Worm (Caenorhabditis elegans): ENCODE results near the gene B0280.17.

Gene B0280.17

DNA sequence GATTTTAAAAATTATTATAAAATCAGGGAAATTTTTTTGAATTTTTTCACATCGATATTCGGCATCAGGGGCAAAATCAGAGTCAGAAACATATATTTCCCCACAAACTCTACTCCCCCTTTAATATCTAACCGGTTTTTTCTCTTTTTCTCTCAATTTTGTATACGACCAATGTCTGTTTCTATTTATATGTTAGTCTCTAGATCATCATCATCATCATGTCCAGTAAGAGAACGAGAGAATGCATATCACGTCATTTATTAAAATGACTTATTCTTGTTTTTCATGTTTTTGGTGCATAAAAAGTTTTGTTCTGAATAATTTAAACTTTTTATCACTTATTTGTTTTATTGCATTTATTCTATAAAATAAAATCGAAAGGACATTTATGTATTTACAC, 16.7 kb upstream of the B0280.17 start:
- no peak for TF ChIP-seq nhr-232 (tag; optimal IDR thresholded peaks at IDR 0.05)
- no peak for TF ChIP-seq ttx-3 (tag; optimal IDR thresholded peaks at IDR 0.05)
- TF ChIP-seq ceh-45 (GFP tag; IDR thresholded peaks at IDR 0.05), result no peak
- no peak for TF ChIP-seq pha-2 (tag; optimal IDR thresholded peaks at IDR 0.05)
- no peak for TF ChIP-seq C38D4.7 (GFP tag; optimal IDR thresholded peaks at IDR 0.05)

DNA sequence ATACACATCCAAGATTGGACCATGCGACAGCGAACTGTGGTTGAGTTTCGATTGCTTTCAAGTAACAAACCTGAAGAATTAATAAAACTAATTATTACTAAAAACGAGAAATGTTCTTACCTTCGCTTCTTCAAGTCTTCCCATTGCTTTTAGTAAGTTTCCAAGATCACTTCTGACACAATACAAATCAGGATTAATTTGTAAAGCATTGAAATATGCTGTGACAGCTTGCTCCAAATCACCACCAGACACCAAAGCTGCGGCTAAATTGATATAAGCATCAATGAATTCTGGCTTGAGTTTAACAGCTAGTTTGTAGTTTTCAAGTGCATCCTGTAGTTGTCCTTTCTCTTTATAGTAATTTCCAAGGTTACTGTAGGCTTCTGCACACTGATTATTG, 14.2 kb upstream of the B0280.17 start:
- TF ChIP-seq unc-42 (tag; optimal IDR thresholded peaks at IDR 0.05) (no peak), ceh-22 (tag; optimal IDR thresholded peaks at IDR 0.05) (no peak), ets-4 (tag; optimal IDR thresholded peaks at IDR 0.05) (no peak), gmeb-2 (tag; optimal IDR thresholded peaks at IDR 0.05) (no peak), elt-2 (tag; optimal IDR thresholded peaks at IDR 0.05) (no peak), eyg-1 (tag; optimal IDR thresholded peaks at IDR 0.05) (no peak), rnt-1 (tag; optimal IDR thresholded peaks at IDR 0.05) (no peak), pat-9 (tag; optimal IDR thresholded peaks at IDR 0.05) (no peak), ceh-14 (tag; optimal IDR thresholded peaks at IDR 0.05) (no peak), sox-4 (tag; optimal IDR thresholded peaks at IDR 0.05) (no peak), ref-2 (tag; optimal IDR thresholded peaks at IDR 0.05) (no peak), tbx-7 (tag; optimal IDR thresholded peaks at IDR 0.05) (no peak), tbx-2 (tag; optimal IDR thresholded peaks at IDR 0.05) (no peak), lin-11 (tag; optimal IDR thresholded peaks at IDR 0.05) (no peak), fax-1 (tag; optimal IDR thresholded peaks at IDR 0.05) (no peak), C08G9.2 (tag; optimal IDR thresholded peaks at IDR 0.05) (no peak), lim-6 (tag; optimal IDR thresholded peaks at IDR 0.05) (no peak), nhr-232 (tag; optimal IDR thresholded peaks at IDR 0.05) (no peak)

- TF ChIP-seq ceh-34 (tag; optimal IDR thresholded peaks at IDR 0.05) (no peak), unc-42 (tag; optimal IDR thresholded peaks at IDR 0.05) (no peak), elt-2 (tag; optimal IDR thresholded peaks at IDR 0.05) (no peak), nfya-1 (tag; optimal IDR thresholded peaks at IDR 0.05) (no peak), hlh-6 (tag; optimal IDR thresholded peaks at IDR 0.05) (no peak), nhr-11 (tag; optimal IDR thresholded peaks at IDR 0.05) (no peak), dve-1 (tag; optimal IDR thresholded peaks at IDR 0.05) (no peak), gmeb-2 (tag; optimal IDR thresholded peaks at IDR 0.05) (no peak), tbx-7 (tag; optimal IDR thresholded peaks at IDR 0.05) (no peak)
These were observed 12.3 kb upstream of the B0280.17 start for ce11 chrIII:7148191-7148590.

- TF ChIP-seq tbx-2 (tag; optimal IDR thresholded peaks at IDR 0.05) (no peak), T23F11.4 (GFP tag; optimal IDR thresholded peaks at IDR 0.05) (no peak), lim-6 (tag; optimal IDR thresholded peaks at IDR 0.05) (no peak), fkh-6 (tag; optimal IDR thresholded peaks at IDR 0.05) (no peak), eyg-1 (tag; optimal IDR thresholded peaks at IDR 0.05) (no peak), fax-1 (tag; optimal IDR thresholded peaks at IDR 0.05) (no peak), mec-3 (tag; optimal IDR thresholded peaks at IDR 0.05; ENCODE audit: borderline replicate concordance) (no peak), ztf-16 (tag; optimal IDR thresholded peaks at IDR 0.05) (no peak), hlh-15 (tag; optimal IDR thresholded peaks at IDR 0.05) (no peak), dve-1 (tag; optimal IDR thresholded peaks at IDR 0.05) (no peak), fkh-10 (GFP tag; optimal IDR thresholded peaks at IDR 0.05) (no peak), hlh-30 (tag; optimal IDR thresholded peaks at IDR 0.05; ENCODE audit: insufficient read depth) (no peak), che-1 (tag; optimal IDR thresholded peaks at IDR 0.05) (no peak), sox-4 (tag; optimal IDR thresholded peaks at IDR 0.05) (no peak), F13H6.1 (tag; optimal IDR thresholded peaks at IDR 0.05) (no peak), odd-2 (tag; optimal IDR thresholded peaks at IDR 0.05) (no peak), pha-4 (tag; optimal IDR thresholded peaks at IDR 0.05) (no peak), ahr-1 (tag; optimal IDR thresholded peaks at IDR 0.05) (no peak), K09A11.1 (tag; optimal IDR thresholded peaks at IDR 0.05; ENCODE audit: insufficient read depth) (no peak)
These were observed 10.4 kb upstream of the B0280.17 start for ce11 chrIII:7146341-7146740.
